Worm (Caenorhabditis elegans) whole organism, young adult: ENCODE data around the gene H12I19.115.

Experiments used
- D2030.7 ChIP-seq: fragments of 200-800 bp; sonication (Bioruptor generic); IDR thresholded peaks from 2 replicates; pipeline ENCODE4 v1.3.6; 2022; ENCODE audit warnings: missing genetic modification reagents, missing genetic modification characterization, missing compliant biosample characterization
- F22D6.2 ChIP-seq: sonication (generic microtip); optimal IDR thresholded peaks from 2 replicates; lab custom pipeline; 2016; ENCODE audit warnings: mild to moderate bottlenecking, missing genetic modification characterization, missing compliant biosample characterization
- F33H1.4 ChIP-seq: fragments of 200-800 bp; sonication (Bioruptor generic); IDR thresholded peaks from 2 replicates; pipeline ENCODE4 v1.3.6; 2022; ENCODE audit warnings: missing genetic modification reagents, missing genetic modification characterization, missing compliant biosample characterization
- K11D2.4 ChIP-seq: fragments of 200-800 bp; sonication (Bioruptor generic); IDR thresholded peaks from 2 replicates; pipeline ENCODE4 v1.3.6; 2022; ENCODE audit warnings: missing genetic modification reagents, missing genetic modification characterization, missing compliant biosample characterization
- T26A5.8 ChIP-seq: sonication (generic microtip); optimal IDR thresholded peaks from 2 replicates; lab custom pipeline; 2016; ENCODE audit warnings: missing genetic modification characterization, missing compliant biosample characterization
- Y67H2A.10 ChIP-seq: fragments of 200-800 bp; sonication (Bioruptor generic); conservative IDR thresholded peaks from 2 replicates; pipeline ENCODE4 v1.3.6; 2022; ENCODE audit warnings: missing genetic modification reagents, missing genetic modification characterization, missing compliant biosample characterization
- akir-1 ChIP-seq: fragments of 200-800 bp; sonication (Bioruptor generic); optimal IDR thresholded peaks from 2 replicates; lab custom pipeline; 2018; ENCODE audit warnings: mild to moderate bottlenecking, missing genetic modification characterization, moderate library complexity, missing compliant biosample characterization
- attf-6 ChIP-seq: fragments of 200-800 bp; sonication (Bioruptor generic); IDR thresholded peaks from 2 replicates; pipeline ENCODE4 v1.3.6; 2022; ENCODE audit warnings: missing genetic modification reagents, missing genetic modification characterization, missing compliant biosample characterization
- cebp-2 ChIP-seq: fragments of 200-800 bp; sonication (Bioruptor generic); IDR thresholded peaks from 2 replicates; pipeline ENCODE4 v1.3.6; 2022; ENCODE audit warnings: missing genetic modification characterization, missing compliant biosample characterization
- ceh-27 ChIP-seq: fragments of 200-800 bp; sonication (Bioruptor generic); optimal IDR thresholded peaks from 2 replicates; lab custom pipeline; 2018; ENCODE audit warnings: mild to moderate bottlenecking, missing genetic modification characterization, moderate library complexity, missing compliant biosample characterization
- die-1 ChIP-seq: sonication (generic microtip); optimal IDR thresholded peaks from 2 replicates; lab custom pipeline; 2016; ENCODE audit warnings: missing genotype, mild to moderate bottlenecking, missing genetic modification characterization, missing compliant biosample characterization
- dox-1 ChIP-seq: fragments of 200-800 bp; sonication (Bioruptor generic); IDR thresholded peaks from 2 replicates; pipeline ENCODE4 v1.3.6; 2022; ENCODE audit warnings: missing genetic modification reagents, missing genetic modification characterization, missing compliant biosample characterization
- dpl-1 ChIP-seq: fragments of 150-350 bp; optimal IDR thresholded peaks from 2 replicates; lab custom pipeline; 2014; ENCODE audit warnings: missing biosample characterization, missing genetic modification reagents, missing genetic modification characterization
- hlh-12 ChIP-seq: sonication (generic microtip); optimal IDR thresholded peaks from 2 replicates; lab custom pipeline; 2016; ENCODE audit warnings: missing genetic modification characterization, missing compliant biosample characterization
- hlh-26 ChIP-seq: fragments of 200-800 bp; sonication (Bioruptor generic); conservative IDR thresholded peaks from 2 replicates; pipeline ENCODE4 v1.3.6; 2022; ENCODE audit warnings: missing genetic modification reagents, missing genetic modification characterization, missing compliant biosample characterization
- hmg-20 ChIP-seq: fragments of 200-800 bp; sonication (Bioruptor generic); IDR thresholded peaks from 2 replicates; pipeline ENCODE4 v1.3.6; 2022; ENCODE audit warnings: missing genetic modification reagents, missing genetic modification characterization, missing compliant biosample characterization
- hrde-1 ChIP-seq: sonication (generic microtip); optimal IDR thresholded peaks from 2 replicates; lab custom pipeline; 2016; ENCODE audit warnings: missing genetic modification characterization, mild to moderate bottlenecking, missing compliant biosample characterization, moderate library complexity, missing genotype, missing genetic modification reagents, borderline replicate concordance
- let-526 ChIP-seq: fragments of 200-800 bp; sonication (Bioruptor generic); IDR thresholded peaks from 2 replicates; pipeline ENCODE4 v1.3.6; 2022; ENCODE audit warnings: missing genetic modification reagents, missing genetic modification characterization, missing compliant biosample characterization
- lin-54 ChIP-seq: fragments of 200-800 bp; sonication (Bioruptor generic); optimal IDR thresholded peaks from 2 replicates; lab custom pipeline; 2018; ENCODE audit warnings: mild to moderate bottlenecking, missing genetic modification characterization, missing compliant biosample characterization
- lir-1 ChIP-seq: fragments of 200-800 bp; sonication (Bioruptor generic); conservative IDR thresholded peaks from 2 replicates; pipeline ENCODE4 v1.3.6; 2022; ENCODE audit warnings: missing genetic modification reagents, missing genetic modification characterization, missing compliant biosample characterization
- madf-10 ChIP-seq: sonication (generic microtip); optimal IDR thresholded peaks from 2 replicates; lab custom pipeline; 2016; ENCODE audit warnings: mild to moderate bottlenecking, missing genetic modification characterization, missing compliant biosample characterization
- madf-6 ChIP-seq: fragments of 200-800 bp; sonication (Bioruptor generic); IDR thresholded peaks from 2 replicates; pipeline ENCODE4 v1.3.6; 2022; ENCODE audit warnings: missing genetic modification reagents, missing genetic modification characterization, missing compliant biosample characterization
- mes-4 ChIP-seq: sonication (generic microtip); optimal IDR thresholded peaks from 2 replicates; lab custom pipeline; 2016; ENCODE audit warnings: missing genotype, missing genetic modification characterization, missing compliant biosample characterization
- nfya-2 ChIP-seq: fragments of 200-800 bp; sonication (Bioruptor generic); IDR thresholded peaks from 2 replicates; pipeline ENCODE4 v1.3.6; 2022; ENCODE audit warnings: missing genetic modification reagents, missing genetic modification characterization, missing compliant biosample characterization
- nhr-80 ChIP-seq: sonication (generic microtip); optimal IDR thresholded peaks from 2 replicates; lab custom pipeline; 2016; ENCODE audit warnings: missing genetic modification characterization, missing compliant biosample characterization
- nhr-90 ChIP-seq: sonication (generic microtip); optimal IDR thresholded peaks from 2 replicates; lab custom pipeline; 2016; ENCODE audit warnings: missing genotype, mild to moderate bottlenecking, missing genetic modification characterization, missing compliant biosample characterization
- pha-4 ChIP-seq: fragments of 150-350 bp; sonication (generic microtip); optimal IDR thresholded peaks from 2 replicates; lab custom pipeline; 2014; ENCODE audit warnings: missing biosample characterization, missing genetic modification reagents, missing genetic modification characterization
- rcor-1 ChIP-seq: fragments of 200-800 bp; sonication (Bioruptor generic); IDR thresholded peaks from 2 replicates; pipeline ENCODE4 v1.3.6; 2022; ENCODE audit warnings: missing genetic modification reagents, missing genetic modification characterization, missing compliant biosample characterization
- sdz-38 ChIP-seq: sonication (generic microtip); optimal IDR thresholded peaks from 2 replicates; lab custom pipeline; 2016; ENCODE audit warnings: missing genotype, missing genetic modification characterization, missing compliant biosample characterization
- sea-2 ChIP-seq: fragments of 200-800 bp; sonication (Bioruptor generic); IDR thresholded peaks from 2 replicates; pipeline ENCODE4 v1.3.6; 2022; ENCODE audit warnings: missing genetic modification characterization, missing compliant biosample characterization
- snpc-1.3 ChIP-seq: sonication (generic microtip); optimal IDR thresholded peaks from 2 replicates; lab custom pipeline; 2017; ENCODE audit warnings: missing genetic modification characterization, mild to moderate bottlenecking, missing compliant biosample characterization, antibody characterized with exemption, moderate library complexity, missing genotype, missing genetic modification reagents; ENCODE audit not compliant: insufficient read depth
- snpc-4 ChIP-seq, 5 experiments: fragments of 150-350 bp in 1 of 5; sonication (generic microtip) in 4 of 5; optimal IDR thresholded peaks; 2 replicates each; lab custom pipeline; 2014 to 2018; ENCODE audit warnings: missing genetic modification characterization in 5 of 5, missing biosample characterization in 3 of 5, antibody characterized with exemption in 2 of 5, mild to moderate bottlenecking in 2 of 5, missing compliant biosample characterization in 2 of 5, missing genotype in 2 of 5, moderate library complexity in 2 of 5, missing genetic modification reagents in 1 of 5
- somi-1 ChIP-seq: fragments of 200-800 bp; sonication (Bioruptor generic); optimal IDR thresholded peaks from 2 replicates; lab custom pipeline; 2018; ENCODE audit warnings: mild to moderate bottlenecking, missing genetic modification characterization, missing compliant biosample characterization
- tbp1 ChIP-seq: fragments of 200-800 bp; sonication (Bioruptor generic); optimal IDR thresholded peaks from 2 replicates; lab custom pipeline; 2018; ENCODE audit warnings: mild to moderate bottlenecking, missing genetic modification characterization, missing compliant biosample characterization
- unc-130 ChIP-seq: sonication (generic microtip); optimal IDR thresholded peaks from 2 replicates; lab custom pipeline; 2016; ENCODE audit warnings: missing genetic modification reagents, missing genetic modification characterization, missing compliant biosample characterization

H12I19.115 gene

DNA sequence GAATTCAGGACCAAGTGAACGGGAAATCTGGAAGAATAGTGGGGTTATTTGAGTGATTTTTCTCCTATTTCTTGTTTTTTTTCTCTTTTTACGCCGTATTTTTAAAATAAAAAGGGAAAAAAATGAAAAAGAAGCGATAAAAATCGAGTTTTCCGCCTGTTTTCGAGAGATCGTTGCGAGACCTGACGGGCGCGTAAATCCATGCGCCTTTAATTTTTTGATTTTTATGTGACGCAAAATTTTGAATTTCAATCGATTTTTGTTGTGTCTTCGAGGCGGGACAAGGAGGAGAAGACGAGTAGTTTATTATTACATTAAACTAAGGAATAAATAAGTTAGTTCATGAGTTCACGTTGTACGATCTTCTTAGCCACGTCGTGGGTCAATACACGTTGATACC, 14.0 kb downstream of the H12I19.115 start:
- TF ChIP-seq cebp-2 (GFP tag; lab: Robert Waterston, UW) (0 out of 2 replicates have a peak, but pooled peaks have one; percentile 25), F33H1.4 (GFP tag; lab: Robert Waterston, UW) (peak; percentile 44; the same call in 1 of the 2 replicates), somi-1 (no peak), F22D6.2 (no peak), snpc-4 (GFP tag; optimal IDR thresholded peaks at IDR 0.05; lab: Kevin White, UChicago) (no peak), snpc-4 (tag; optimal IDR thresholded peaks at IDR 0.05; lab: Kevin White, UChicago) (peak; percentile 22 to 90 (median 37)), tbp1 (GFP tag; lab: Kevin White, UChicago) (peak; percentile 27), madf-6 (GFP tag; lab: Robert Waterston, UW) (0 out of 2 replicates have a peak, but pooled peaks have one; percentile 17), snpc-1.3 (tag; lab: Kevin White, UChicago) (peak; percentile 51), attf-6 (GFP tag; lab: Robert Waterston, UW) (peak; percentile 57; the same call in 1 of the 2 replicates)

DNA sequence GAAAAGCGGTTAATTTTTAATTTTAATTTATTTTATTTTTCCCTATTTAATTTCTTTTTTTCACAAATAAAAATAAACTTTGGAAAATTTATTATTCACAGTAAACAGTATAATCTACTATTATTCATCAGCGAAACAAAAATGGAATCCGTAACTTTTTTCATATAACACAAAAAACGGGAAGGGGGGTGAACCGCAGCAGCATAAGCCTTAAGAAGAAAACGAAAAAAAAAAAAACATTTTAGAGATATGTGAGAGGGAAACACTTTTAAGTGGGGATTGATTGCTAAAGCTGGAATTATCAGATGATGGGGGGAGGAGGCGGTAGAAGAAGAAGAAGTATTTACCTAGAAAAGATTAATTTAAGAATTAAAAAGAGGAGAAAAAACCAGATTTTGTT, 20.0 kb downstream of the H12I19.115 start:
- no peak for TF ChIP-seq dox-1
- TF ChIP-seq attf-6 (GFP tag; lab: Robert Waterston, UW): peak; percentile 75
- TF ChIP-seq hlh-26 (GFP tag; lab: Robert Waterston, UW): no peak
- peak; percentile 56 for TF ChIP-seq snpc-4 (GFP tag; optimal IDR thresholded peaks at IDR 0.05; lab: Kevin White, UChicago)
- peak in 2 of 4 experiments; percentile 53 to 84 for TF ChIP-seq snpc-4 (tag; optimal IDR thresholded peaks at IDR 0.05; lab: Kevin White, UChicago)
- TF ChIP-seq lir-1: no peak
- TF ChIP-seq nfya-2 (GFP tag; lab: Robert Waterston, UW): no peak
- TF ChIP-seq T26A5.8 (tag; lab: Kevin White, UChicago): no peak
- TF ChIP-seq die-1 (tag; lab: Kevin White, UChicago): no peak
- TF ChIP-seq hrde-1 (tag; lab: Kevin White, UChicago): peak; percentile 18

DNA sequence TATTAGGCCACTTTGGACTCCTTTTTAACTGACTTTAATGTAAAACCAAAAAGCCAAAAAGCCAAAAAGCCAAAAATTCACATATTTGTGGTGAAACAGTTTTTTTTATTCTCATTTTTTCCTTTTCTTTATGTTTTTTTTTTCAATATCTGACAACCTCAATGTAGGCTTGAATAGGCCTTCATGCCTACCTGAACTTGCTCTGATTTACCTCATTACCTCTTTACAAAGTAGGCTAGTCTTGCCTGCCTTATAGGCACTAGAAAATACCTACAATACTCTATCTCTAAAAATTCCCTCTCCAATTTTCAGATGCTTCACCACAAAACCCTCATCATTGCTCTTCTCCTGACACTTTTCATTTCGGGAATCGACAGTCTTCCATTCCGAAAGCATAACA, 21.4 kb downstream of the H12I19.115 start, which contains the start of gene ins-34:
ins-34 (plus strand) TSS at position 301 of the 400 bp plus-strand sequence.
- TF ChIP-seq D2030.7 (GFP tag; lab: Robert Waterston, UW) (no peak), pha-4 (tag; lab: Kevin White, UChicago) (no peak), rcor-1 (no peak), unc-130 (GFP tag; lab: Kevin White, UChicago) (no peak), hlh-12 (tag; lab: Kevin White, UChicago) (no peak), nhr-80 (tag; lab: Kevin White, UChicago) (no peak)

DNA sequence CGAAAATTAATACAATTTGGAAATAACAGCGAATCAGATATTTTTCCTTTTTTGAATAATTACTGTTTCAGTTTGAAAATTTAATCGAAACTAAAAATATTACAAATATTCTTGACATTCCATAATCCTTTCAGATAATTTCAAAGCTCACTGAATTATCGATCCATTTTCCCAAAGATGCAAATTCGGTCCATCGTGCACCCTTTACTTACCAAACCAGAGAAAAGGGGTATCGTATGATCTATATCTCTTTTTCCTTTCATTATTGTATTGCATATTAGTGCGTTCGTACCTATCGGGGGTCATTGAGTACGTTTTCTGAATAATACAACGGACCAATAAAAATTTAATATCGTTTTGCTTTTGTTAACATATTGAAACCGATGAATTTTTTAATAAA, 22.9 kb downstream of the H12I19.115 start:
- TF ChIP-seq ceh-27 (GFP tag; lab: Kevin White, UChicago) (no peak), pha-4 (tag; lab: Kevin White, UChicago) (no peak), nhr-90 (tag; lab: Kevin White, UChicago) (no peak), mes-4 (tag; lab: Kevin White, UChicago) (no peak), sdz-38 (tag; lab: Kevin White, UChicago) (no peak), madf-10 (tag; lab: Kevin White, UChicago) (no peak), Y67H2A.10 (GFP tag; lab: Robert Waterston, UW) (no peak), K11D2.4 (GFP tag; lab: Robert Waterston, UW) (no peak), let-526 (no peak), dpl-1 (GFP tag; lab: Kevin White, UChicago) (no peak), akir-1 (GFP tag; lab: Kevin White, UChicago) (no peak), lin-54 (GFP tag; lab: Kevin White, UChicago) (no peak), hmg-20 (GFP tag; lab: Robert Waterston, UW) (no peak), sea-2 (GFP tag; lab: Robert Waterston, UW) (no peak)
